Worm (Caenorhabditis elegans) whole organism, early embryonic: ENCODE data around the gene spp-24.

Experiments used
- aly-1 ChIP-seq: sonication (generic microtip); optimal IDR thresholded peaks from 2 replicates; lab custom pipeline; 2016; ENCODE audit warnings: missing genetic modification characterization, missing compliant biosample characterization
- ama-1 ChIP-seq: fragments of 150-350 bp; optimal IDR thresholded peaks from 2 replicates; lab custom pipeline; 2014
- ets-7 ChIP-seq: sonication (generic microtip); optimal IDR thresholded peaks from 2 replicates; lab custom pipeline; 2016; ENCODE audit warnings: missing genotype, missing genetic modification characterization, missing compliant biosample characterization
- scrt-1 ChIP-seq: fragments of 200-800 bp; sonication (Bioruptor generic); IDR thresholded peaks from 2 replicates; pipeline ENCODE4 v1.3.6; 2022; ENCODE audit warnings: missing genetic modification characterization, missing compliant biosample characterization

DNA sequence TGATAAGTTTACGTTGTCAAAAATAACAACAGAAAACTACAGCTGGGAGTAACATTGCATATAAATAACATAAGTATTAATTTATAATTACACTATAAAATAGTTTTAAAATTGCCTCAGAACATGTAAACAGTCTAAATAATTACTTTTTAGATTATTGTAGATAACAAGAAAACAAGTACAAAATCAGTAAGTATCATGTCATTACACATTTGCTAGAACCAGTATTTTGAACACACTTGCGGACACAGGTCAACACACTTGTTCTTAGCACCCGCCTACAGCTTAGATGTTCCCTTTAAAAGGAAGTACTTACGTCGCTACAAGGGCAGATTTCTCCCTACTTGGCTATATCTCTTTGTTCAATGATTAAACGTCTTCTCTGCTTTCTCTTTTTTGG is 5.4 kb downstream of the spp-24 start, which contains the start of gene F23F1.2:
- no peak for TF ChIP-seq aly-1 (tag; lab: Kevin White, UChicago)
- no peak for TF ChIP-seq ama-1 (lab: Kevin White, UChicago)
- no peak for TF ChIP-seq ets-7
- no peak for TF ChIP-seq scrt-1 (GFP tag; lab: Robert Waterston, UW)
